Fruit fly (Drosophila melanogaster) whole organism, embryonic: ENCODE data around the gene Or69a.

ENCODE experiments used
- ATbp ChIP-seq: fragments of 200-800 bp; sonication (Bioruptor generic); optimal IDR thresholded peaks from 2 replicates; lab custom pipeline; 2017; ENCODE audit warnings: missing biosample characterization, mild to moderate bottlenecking, missing genetic modification characterization, missing genetic modification reagents
- Abd-B ChIP-seq: fragments of 200-800 bp; sonication (Bioruptor generic); optimal IDR thresholded peaks from 2 replicates; lab custom pipeline; 2018; ENCODE audit warnings: missing biosample characterization, mild to moderate bottlenecking, missing genetic modification characterization, moderate library complexity
- Antp ChIP-seq: fragments of 200-800 bp; sonication (Bioruptor generic); optimal IDR thresholded peaks from 3 replicates; lab custom pipeline; 2016; ENCODE audit warnings: missing biosample characterization, missing genetic modification characterization
- Bgb ChIP-seq: fragments of 200-800 bp; sonication (Bioruptor generic); IDR thresholded peaks from 2 replicates; pipeline ENCODE4 v1.3.6; 2022; ENCODE audit warnings: missing biosample characterization, missing genetic modification characterization; ENCODE audit not compliant: partially characterized antibody
- Blimp-1 ChIP-seq: fragments of 200-800 bp; sonication (Bioruptor generic); optimal IDR thresholded peaks from 3 replicates; lab custom pipeline; 2018; ENCODE audit warnings: missing biosample characterization, missing genetic modification characterization, mild to moderate bottlenecking, moderate library complexity, missing genetic modification reagents
- Bteb2 ChIP-seq: fragments of 200-800 bp; sonication (Bioruptor generic); optimal IDR thresholded peaks from 2 replicates; lab custom pipeline; 2016; ENCODE audit warnings: missing biosample characterization, missing genetic modification characterization
- CG11085 ChIP-seq: fragments of 200-800 bp; sonication (Bioruptor generic); IDR thresholded peaks from 2 replicates; pipeline ENCODE4 v1.3.6; 2022; ENCODE audit warnings: missing biosample characterization, missing genetic modification characterization
- CG11456 ChIP-seq: fragments of 200-800 bp; sonication (Bioruptor generic); IDR thresholded peaks from 3 replicates; pipeline ENCODE4 v1.3.6; 2022; ENCODE audit warnings: missing biosample characterization, missing genetic modification characterization
- CG12299 ChIP-seq: fragments of 200-800 bp; sonication (Bioruptor generic); optimal IDR thresholded peaks from 2 replicates; lab custom pipeline; 2018; ENCODE audit warnings: missing biosample characterization, mild to moderate bottlenecking, missing genetic modification characterization
- CG12744 ChIP-seq: fragments of 200-800 bp; sonication (Bioruptor generic); optimal IDR thresholded peaks from 2 replicates; lab custom pipeline; 2016; ENCODE audit warnings: missing biosample characterization, missing genetic modification characterization
- CG12769 ChIP-seq: fragments of 200-800 bp; sonication (Bioruptor generic); optimal IDR thresholded peaks from 2 replicates; lab custom pipeline; 2019; ENCODE audit warnings: missing biosample characterization, mild to moderate bottlenecking, missing genetic modification characterization, moderate library complexity
- CG14014 ChIP-seq: fragments of 200-800 bp; sonication (Bioruptor generic); IDR thresholded peaks from 2 replicates; pipeline ENCODE4 v1.3.6; 2022; ENCODE audit warnings: missing biosample characterization, missing genetic modification characterization
- CG17186 ChIP-seq: fragments of 200-800 bp; sonication (Bioruptor generic); optimal IDR thresholded peaks from 3 replicates; lab custom pipeline; 2017; ENCODE audit warnings: missing biosample characterization, missing genetic modification reagents, missing genetic modification characterization
- CG17359 ChIP-seq: fragments of 200-800 bp; sonication (Bioruptor generic); optimal IDR thresholded peaks from 3 replicates; lab custom pipeline; 2018; ENCODE audit warnings: missing biosample characterization, mild to moderate bottlenecking, missing genetic modification characterization, moderate library complexity
- CG2116 ChIP-seq: fragments of 200-800 bp; sonication (Bioruptor generic); optimal IDR thresholded peaks from 3 replicates; lab custom pipeline; 2018; ENCODE audit warnings: missing biosample characterization, mild to moderate bottlenecking, missing genetic modification characterization
- CG2129 ChIP-seq: fragments of 200-800 bp; sonication (Bioruptor generic); IDR thresholded peaks from 2 replicates; pipeline ENCODE4 v1.3.6; 2022; ENCODE audit warnings: missing biosample characterization, missing genetic modification characterization; ENCODE audit not compliant: partially characterized antibody
- CG3281 ChIP-seq: fragments of 200-800 bp; sonication (Bioruptor generic); optimal IDR thresholded peaks from 3 replicates; lab custom pipeline; 2017; ENCODE audit warnings: missing biosample characterization, mild to moderate bottlenecking, missing genetic modification characterization
- CG4424 ChIP-seq: fragments of 200-800 bp; sonication (Bioruptor generic); optimal IDR thresholded peaks from 3 replicates; lab custom pipeline; 2016; ENCODE audit warnings: missing biosample characterization, missing genetic modification characterization
- CG5953 ChIP-seq: fragments of 200-800 bp; sonication (Bioruptor generic); IDR thresholded peaks from 2 replicates; pipeline ENCODE4 v1.3.6; 2022; ENCODE audit warnings: missing biosample characterization, missing genetic modification characterization
- CG6765 ChIP-seq: fragments of 200-800 bp; sonication (Bioruptor generic); optimal IDR thresholded peaks from 3 replicates; lab custom pipeline; 2017; ENCODE audit warnings: missing biosample characterization, mild to moderate bottlenecking, missing genetic modification characterization
- CG8281 ChIP-seq: fragments of 200-800 bp; sonication (Bioruptor generic); optimal IDR thresholded peaks from 2 replicates; lab custom pipeline; 2018; ENCODE audit warnings: missing biosample characterization, mild to moderate bottlenecking, missing genetic modification characterization, moderate library complexity
- CG8359 ChIP-seq: fragments of 200-800 bp; sonication (Bioruptor generic); optimal IDR thresholded peaks from 2 replicates; lab custom pipeline; 2017; ENCODE audit warnings: missing biosample characterization, mild to moderate bottlenecking, missing genetic modification characterization, borderline replicate concordance
- CG9437 ChIP-seq: fragments of 200-800 bp; sonication (Bioruptor generic); optimal IDR thresholded peaks from 2 replicates; lab custom pipeline; 2018; ENCODE audit warnings: missing biosample characterization, mild to moderate bottlenecking, missing genetic modification characterization
- CG9817 ChIP-seq: fragments of 200-800 bp; sonication (Bioruptor generic); optimal IDR thresholded peaks from 2 replicates; lab custom pipeline; 2018; ENCODE audit warnings: missing biosample characterization, mild to moderate bottlenecking, missing genetic modification characterization, moderate library complexity
- Dek ChIP-seq: fragments of 200-800 bp; sonication (Bioruptor generic); optimal IDR thresholded peaks from 3 replicates; lab custom pipeline; 2019; ENCODE audit warnings: missing biosample characterization, mild to moderate bottlenecking, missing genetic modification characterization, moderate library complexity
- Doc2 ChIP-seq: fragments of 200-800 bp; sonication (Bioruptor generic); IDR thresholded peaks from 2 replicates; pipeline ENCODE4 v1.3.6; 2022; ENCODE audit warnings: missing biosample characterization, missing genetic modification characterization
- ERR ChIP-seq: fragments of 200-800 bp; sonication (Bioruptor generic); optimal IDR thresholded peaks from 2 replicates; lab custom pipeline; 2016; ENCODE audit warnings: missing biosample characterization, missing genetic modification characterization
- Ets97D ChIP-seq: fragments of 200-800 bp; sonication (Bioruptor generic); optimal IDR thresholded peaks from 3 replicates; lab custom pipeline; 2016; ENCODE audit warnings: missing biosample characterization, missing genetic modification characterization
- Hr78 ChIP-seq, 2 experiments: fragments of 200-800 bp in 1 of 2; fragments of >200 bp in 1 of 2; sonication (Bioruptor generic) in 1 of 2; optimal IDR thresholded peaks; 2 replicates each; lab custom pipeline; 2017 to 2019; ENCODE audit warnings: missing biosample characterization in 2 of 2, missing genetic modification characterization in 2 of 2, mild to moderate bottlenecking in 1 of 2, moderate library complexity in 1 of 2
- Med ChIP-seq: fragments of 200-800 bp; sonication (Bioruptor generic); peaks from one replicate; lab custom pipeline; 2016; ENCODE audit warnings: missing biosample characterization, missing genetic modification characterization, mild to moderate bottlenecking, inconsistent platforms, moderate library complexity
- Taf1 ChIP-seq: fragments of 200-800 bp; sonication (Bioruptor generic); IDR thresholded peaks from 2 replicates; pipeline ENCODE4 v1.3.6; 2022; ENCODE audit warnings: missing biosample characterization, missing genetic modification characterization
- ash1 ChIP-seq: fragments of 200-800 bp; sonication (Bioruptor generic); optimal IDR thresholded peaks from 2 replicates; lab custom pipeline; 2018; ENCODE audit warnings: missing biosample characterization, mild to moderate bottlenecking, missing genetic modification characterization
- bbx ChIP-seq: fragments of 200-800 bp; sonication (Bioruptor generic); IDR thresholded peaks from 2 replicates; pipeline ENCODE4 v1.3.6; 2022; ENCODE audit warnings: missing biosample characterization, missing genetic modification characterization; ENCODE audit not compliant: partially characterized antibody
- bigmax ChIP-seq: fragments of 200-800 bp; sonication (Bioruptor generic); optimal IDR thresholded peaks from 2 replicates; lab custom pipeline; 2018; ENCODE audit warnings: missing biosample characterization, mild to moderate bottlenecking, missing genetic modification characterization
- chif ChIP-seq, 2 experiments: fragments of 200-800 bp; sonication (Bioruptor generic); optimal IDR thresholded peaks; 3 replicates each; lab custom pipeline; 2016; ENCODE audit warnings: missing biosample characterization in 2 of 2, missing genetic modification characterization in 2 of 2
- esg ChIP-seq: fragments of 200-800 bp; sonication (Bioruptor generic); conservative IDR thresholded peaks from 2 replicates; pipeline ENCODE4 v1.3.6; 2022; ENCODE audit warnings: missing biosample characterization, missing genetic modification characterization
- ewg ChIP-seq: fragments of 200-800 bp; sonication (Bioruptor generic); optimal IDR thresholded peaks from 3 replicates; lab custom pipeline; 2017; ENCODE audit warnings: mild to moderate bottlenecking, missing biosample characterization, missing genetic modification reagents, missing genetic modification characterization
- fd64A ChIP-seq: fragments of 200-800 bp; sonication (Bioruptor generic); optimal IDR thresholded peaks from 3 replicates; lab custom pipeline; 2018; ENCODE audit warnings: missing biosample characterization, mild to moderate bottlenecking, missing genetic modification characterization
- h ChIP-seq: fragments of >200 bp; optimal IDR thresholded peaks from 2 replicates; lab custom pipeline; 2017
- hb ChIP-seq: fragments of 200-800 bp; sonication (Bioruptor generic); IDR thresholded peaks from 3 replicates; pipeline ENCODE4 v1.3.6; 2022; ENCODE audit warnings: missing biosample characterization, missing genetic modification characterization; ENCODE audit not compliant: partially characterized antibody
- nom ChIP-seq: fragments of 200-800 bp; sonication (Bioruptor generic); optimal IDR thresholded peaks from 2 replicates; lab custom pipeline; 2017; ENCODE audit warnings: missing biosample characterization, missing genetic modification characterization, mild to moderate bottlenecking, moderate library complexity, missing genetic modification reagents
- pan ChIP-seq, 4 experiments: fragments of >200 bp in 3 of 4; fragments of 200-800 bp in 1 of 4; sonication (Bioruptor generic) in 1 of 4; optimal IDR thresholded peaks in 3 of 4; IDR thresholded peaks in 1 of 4; 2 replicates each; pipeline versions ENCODE4 v1.3.6 to Lab custom; 2017 to 2022; ENCODE audit warnings: missing biosample characterization in 2 of 4, missing genetic modification characterization in 2 of 4, mixed read lengths in 1 of 4
- pb ChIP-seq: fragments of 200-800 bp; sonication (Bioruptor generic); optimal IDR thresholded peaks from 3 replicates; lab custom pipeline; 2016; ENCODE audit warnings: missing biosample characterization, missing genetic modification characterization
- pzg ChIP-seq: fragments of 200-800 bp; sonication (Bioruptor generic); optimal IDR thresholded peaks from 3 replicates; lab custom pipeline; 2018; ENCODE audit warnings: missing biosample characterization, mild to moderate bottlenecking, missing genetic modification characterization, moderate library complexity
- ro ChIP-seq: fragments of 200-800 bp; sonication (Bioruptor generic); IDR thresholded peaks from 2 replicates; pipeline ENCODE4 v1.3.6; 2022; ENCODE audit warnings: missing biosample characterization, missing genetic modification characterization
- slbo ChIP-seq: fragments of 200-800 bp; sonication (Bioruptor generic); IDR thresholded peaks from 2 replicates; pipeline ENCODE4 v1.3.6; 2022; ENCODE audit warnings: missing biosample characterization, missing genetic modification characterization
- toy ChIP-seq: fragments of 200-800 bp; sonication (Bioruptor generic); IDR thresholded peaks from 2 replicates; pipeline ENCODE4 v1.3.6; 2022; ENCODE audit warnings: missing biosample characterization, missing genetic modification characterization
- zfh2 ChIP-seq: fragments of 200-800 bp; sonication (Bioruptor generic); optimal IDR thresholded peaks from 2 replicates; lab custom pipeline; 2016; ENCODE audit warnings: missing biosample characterization, missing genetic modification characterization

The Or69a gene

dm6 chr3L:13015823-13016465 lies 48.4 kb upstream of the Or69a start, which contains the start of gene CG11267 (continued):
- TF ChIP-seq fd64A (GFP tag; lab: Kevin White, UChicago) (no peak), Bteb2 (peak; percentile 70), h (no peak), Bgb (no peak), ATbp (GFP tag; lab: Kevin White, UChicago) (peak; percentile 74), CG8281 (tag; lab: Kevin White, UChicago) (peak; percentile 70), ERR (GFP tag; lab: Kevin White, UChicago) (peak; percentile 33), pb (GFP tag; lab: Kevin White, UChicago) (peak; percentile 58), CG12299 (tag; lab: Kevin White, UChicago) (no peak), ro (GFP tag; lab: Robert Waterston, UW) (peak; percentile 75), CG6765 (GFP tag; lab: Kevin White, UChicago) (peak; percentile 68), pan (optimal IDR thresholded peaks at IDR 0.05; lab: Kevin White, UChicago) (no peak), pan (GFP tag; optimal IDR thresholded peaks at IDR 0.05 in 1 of 2, IDR thresholded peaks at IDR 0.05 in 1 of 2) (peak in 1 of 2 experiments; percentile 93), chif (GFP tag; optimal IDR thresholded peaks at IDR 0.05; lab: Kevin White, UChicago) (peak; percentile 55 to 79), CG2116 (peak; percentile 49), CG3281 (GFP tag; lab: Kevin White, UChicago) (peak; percentile 90), CG9817 (peak; percentile 82), CG4424 (GFP tag; lab: Kevin White, UChicago) (peak; percentile 85), Med (GFP tag; lab: Kevin White, UChicago) (peak; percentile 98), ash1 (peak; percentile 48), Dek (tag; lab: Kevin White, UChicago) (peak; percentile 85), Hr78 (GFP tag; optimal IDR thresholded peaks at IDR 0.05; lab: Kevin White, UChicago) (peak in 1 of 2 experiments; percentile 2), Doc2 (GFP tag; lab: Robert Waterston, UW) (no peak), CG17359 (peak; percentile 90), esg (GFP tag; lab: Robert Waterston, UW) (peak; percentile 93), zfh2 (GFP tag; lab: Kevin White, UChicago) (peak; percentile 80), CG17186 (GFP tag; lab: Kevin White, UChicago) (peak; percentile 42), CG11456 (GFP tag; lab: Robert Waterston, UW) (peak; percentile 92), bbx (no peak), Abd-B (peak; percentile 83), CG9437 (GFP tag; lab: Kevin White, UChicago) (peak; percentile 18), Blimp-1 (peak; percentile 78), CG5953 (GFP tag; lab: Robert Waterston, UW) (peak; percentile 92), slbo (GFP tag; lab: Robert Waterston, UW) (peak; percentile 88), CG2129 (GFP tag; lab: Robert Waterston, UW) (no peak), pzg (peak; percentile 51), Antp (GFP tag; lab: Kevin White, UChicago) (peak; percentile 69), toy (GFP tag; lab: Robert Waterston, UW) (peak; percentile 68; the same call in 1 of the 2 replicates), nom (GFP tag; lab: Kevin White, UChicago) (peak; percentile 60), Ets97D (GFP tag; lab: Kevin White, UChicago) (peak; percentile 70), CG12769 (tag; lab: Kevin White, UChicago) (peak; percentile 83), hb (GFP tag; lab: Robert Waterston, UW) (no peak), bigmax (no peak), CG12744 (peak; percentile 79), CG14014 (GFP tag; lab: Robert Waterston, UW) (peak; percentile 95), ewg (peak; percentile 58), Taf1 (peak; percentile 92), CG8359 (GFP tag; lab: Kevin White, UChicago) (peak; percentile 56), CG11085 (peak; percentile 81)
